Fruit fly (Drosophila melanogaster) whole organism, embryonic: ENCODE measurements around the gene CG16717.
A peak's percentile ranks its signal among the peaks of the same experiment; 100 is the strongest.

Source experiments
- Atf3 ChIP-seq: fragments of 200-800 bp; sonication (Bioruptor generic); optimal IDR thresholded peaks from 3 replicates; lab custom pipeline; 2016; ENCODE audit warnings: missing biosample characterization, missing genetic modification characterization
- CG10209 ChIP-seq: fragments of 200-800 bp; sonication (Bioruptor generic); optimal IDR thresholded peaks from 3 replicates; lab custom pipeline; 2017; ENCODE audit warnings: missing biosample characterization, mild to moderate bottlenecking, missing genetic modification characterization, missing genetic modification reagents
- CG11398 ChIP-seq: fragments of 200-800 bp; sonication (Bioruptor generic); optimal IDR thresholded peaks from 2 replicates; lab custom pipeline; 2016; ENCODE audit warnings: missing biosample characterization, missing genetic modification characterization
- CG11723 ChIP-seq: fragments of 200-800 bp; sonication (Bioruptor generic); optimal IDR thresholded peaks from 2 replicates; lab custom pipeline; 2017; ENCODE audit warnings: missing biosample characterization, mild to moderate bottlenecking, missing genetic modification characterization
- CG14667 ChIP-seq: fragments of 200-800 bp; sonication (Bioruptor generic); IDR thresholded peaks from 2 replicates; pipeline ENCODE4 v1.3.6; 2022; ENCODE audit warnings: missing biosample characterization, missing genetic modification characterization
- CG15269 ChIP-seq: fragments of 200-800 bp; sonication (Bioruptor generic); optimal IDR thresholded peaks from 2 replicates; lab custom pipeline; 2018; ENCODE audit warnings: missing biosample characterization, mild to moderate bottlenecking, missing genetic modification characterization, moderate library complexity
- CG16779 ChIP-seq: fragments of 200-800 bp; sonication (Bioruptor generic); IDR thresholded peaks from 2 replicates; pipeline ENCODE4 v1.3.6; 2022; ENCODE audit warnings: missing biosample characterization, missing genetic modification characterization
- CG18599 ChIP-seq: fragments of 200-800 bp; sonication (Bioruptor generic); optimal IDR thresholded peaks from 3 replicates; lab custom pipeline; 2017; ENCODE audit warnings: missing biosample characterization, missing genetic modification characterization, mild to moderate bottlenecking, moderate library complexity, missing genetic modification reagents
- CG2678 ChIP-seq: fragments of 200-800 bp; sonication (Bioruptor generic); optimal IDR thresholded peaks from 3 replicates; lab custom pipeline; 2019; ENCODE audit warnings: missing biosample characterization, mild to moderate bottlenecking, missing genetic modification characterization, moderate library complexity
- CG31441 ChIP-seq: fragments of 200-800 bp; sonication (Bioruptor generic); IDR thresholded peaks from 2 replicates; pipeline ENCODE4 v1.3.6; 2022; ENCODE audit warnings: missing biosample characterization, missing genetic modification characterization
- CG3281 ChIP-seq: fragments of 200-800 bp; sonication (Bioruptor generic); optimal IDR thresholded peaks from 3 replicates; lab custom pipeline; 2017; ENCODE audit warnings: missing biosample characterization, mild to moderate bottlenecking, missing genetic modification characterization
- CG3995 ChIP-seq: fragments of 200-800 bp; sonication (Bioruptor generic); optimal IDR thresholded peaks from 3 replicates; lab custom pipeline; 2016; ENCODE audit warnings: missing biosample characterization, missing genetic modification characterization
- CG4820 ChIP-seq: fragments of 200-800 bp; sonication (Bioruptor generic); optimal IDR thresholded peaks from 3 replicates; lab custom pipeline; 2016; ENCODE audit warnings: missing biosample characterization, missing genetic modification characterization
- CG6683 ChIP-seq: fragments of 200-800 bp; sonication (Bioruptor generic); optimal IDR thresholded peaks from 2 replicates; lab custom pipeline; 2017; ENCODE audit warnings: missing biosample characterization, mild to moderate bottlenecking, missing genetic modification characterization, missing genetic modification reagents
- CG7271 ChIP-seq: fragments of 200-800 bp; sonication (Bioruptor generic); optimal IDR thresholded peaks from 2 replicates; lab custom pipeline; 2018; ENCODE audit warnings: missing biosample characterization, mild to moderate bottlenecking, missing genetic modification characterization, moderate library complexity
- CG7987 ChIP-seq: fragments of 200-800 bp; sonication (Bioruptor generic); optimal IDR thresholded peaks from 2 replicates; lab custom pipeline; 2018; ENCODE audit warnings: missing biosample characterization, mild to moderate bottlenecking, missing genetic modification characterization, moderate library complexity
- D ChIP-seq, 2 experiments: fragments of 200-800 bp in 1 of 2; fragments of >200 bp in 1 of 2; sonication (Bioruptor generic) in 1 of 2; optimal IDR thresholded peaks; 2 replicates in 1 of 2; 3 replicates in 1 of 2; lab custom pipeline; 2017; ENCODE audit warnings: mild to moderate bottlenecking in 1 of 2, missing biosample characterization in 1 of 2, missing genetic modification characterization in 1 of 2, missing genetic modification reagents in 1 of 2
- Fer2 ChIP-seq: fragments of 200-800 bp; sonication (Bioruptor generic); optimal IDR thresholded peaks from 2 replicates; lab custom pipeline; 2018; ENCODE audit warnings: missing biosample characterization, mild to moderate bottlenecking, missing genetic modification characterization, moderate library complexity
- Fer3 ChIP-seq: fragments of 200-800 bp; sonication (Bioruptor generic); optimal IDR thresholded peaks from 2 replicates; lab custom pipeline; 2018; ENCODE audit warnings: missing biosample characterization, mild to moderate bottlenecking, missing genetic modification characterization, moderate library complexity
- HHEX ChIP-seq: fragments of 200-800 bp; sonication (Bioruptor generic); optimal IDR thresholded peaks from 3 replicates; lab custom pipeline; 2017; ENCODE audit warnings: missing biosample characterization, mild to moderate bottlenecking, missing genetic modification characterization, missing genetic modification reagents
- HLH4C ChIP-seq: fragments of 200-800 bp; sonication (Bioruptor generic); IDR thresholded peaks from 3 replicates; pipeline ENCODE4 v1.3.6; 2022; ENCODE audit warnings: missing biosample characterization, missing genetic modification characterization; ENCODE audit not compliant: partially characterized antibody
- Hand ChIP-seq: fragments of 200-800 bp; sonication (Bioruptor generic); optimal IDR thresholded peaks from 2 replicates; lab custom pipeline; 2017; ENCODE audit warnings: mild to moderate bottlenecking, missing biosample characterization, missing genetic modification reagents, missing genetic modification characterization
- Hmx ChIP-seq: fragments of 200-800 bp; sonication (Bioruptor generic); optimal IDR thresholded peaks from 2 replicates; lab custom pipeline; 2016; ENCODE audit warnings: missing biosample characterization, missing genetic modification characterization
- NC2α ChIP-seq: fragments of 200-800 bp; sonication (Bioruptor generic); optimal IDR thresholded peaks from 2 replicates; lab custom pipeline; 2016; ENCODE audit warnings: missing biosample characterization, missing genetic modification characterization
- Pdp1 ChIP-seq, 2 experiments: fragments of 200-800 bp; sonication (Bioruptor generic); optimal IDR thresholded peaks; 3 replicates each; lab custom pipeline; 2016; ENCODE audit warnings: missing biosample characterization in 2 of 2, missing genetic modification characterization in 2 of 2, mild to moderate bottlenecking in 1 of 2, moderate library complexity in 1 of 2
- Sox100B ChIP-seq: fragments of 200-800 bp; sonication (Bioruptor generic); optimal IDR thresholded peaks from 3 replicates; lab custom pipeline; 2018; ENCODE audit warnings: missing biosample characterization, mild to moderate bottlenecking, missing genetic modification characterization
- Spps ChIP-seq: fragments of 200-800 bp; sonication (Bioruptor generic); optimal IDR thresholded peaks from 2 replicates; lab custom pipeline; 2018; ENCODE audit warnings: missing biosample characterization, mild to moderate bottlenecking, missing genetic modification characterization
- Stat92E ChIP-seq, 3 experiments: fragments of >200 bp in 2 of 3; fragments of 200-800 bp in 1 of 3; sonication (Bioruptor generic) in 1 of 3; optimal IDR thresholded peaks; 2 replicates each; lab custom pipeline; 2017 to 2019; ENCODE audit warnings: missing biosample characterization in 3 of 3, missing genetic modification characterization in 3 of 3, mild to moderate bottlenecking in 1 of 3, moderate library complexity in 1 of 3
- amos ChIP-seq: fragments of 200-800 bp; sonication (Bioruptor generic); IDR thresholded peaks from 2 replicates; pipeline ENCODE4 v1.3.6; 2022; ENCODE audit warnings: missing biosample characterization, missing genetic modification characterization; ENCODE audit not compliant: partially characterized antibody
- bigmax ChIP-seq: fragments of 200-800 bp; sonication (Bioruptor generic); optimal IDR thresholded peaks from 2 replicates; lab custom pipeline; 2018; ENCODE audit warnings: missing biosample characterization, mild to moderate bottlenecking, missing genetic modification characterization
- crol ChIP-seq: fragments of 200-800 bp; sonication (Bioruptor generic); IDR thresholded peaks from 2 replicates; pipeline ENCODE4 v1.3.6; 2022; ENCODE audit warnings: missing biosample characterization, missing genetic modification characterization
- eyg ChIP-seq: fragments of 200-800 bp; sonication (Bioruptor generic); optimal IDR thresholded peaks from 3 replicates; lab custom pipeline; 2016; ENCODE audit warnings: missing biosample characterization, missing genetic modification characterization
- fru ChIP-seq: fragments of >200 bp; optimal IDR thresholded peaks from 2 replicates; lab custom pipeline; 2017
- gsb-n ChIP-seq: fragments of 200-800 bp; sonication (Bioruptor generic); optimal IDR thresholded peaks from 3 replicates; lab custom pipeline; 2018; ENCODE audit warnings: missing biosample characterization, mild to moderate bottlenecking, missing genetic modification characterization
- ham ChIP-seq: fragments of 200-800 bp; sonication (Bioruptor generic); IDR thresholded peaks from 2 replicates; pipeline ENCODE4 v1.3.6; 2022; ENCODE audit warnings: missing biosample characterization, missing genetic modification characterization
- ind ChIP-seq: fragments of 200-800 bp; sonication (Bioruptor generic); optimal IDR thresholded peaks from 3 replicates; lab custom pipeline; 2016; ENCODE audit warnings: missing biosample characterization, missing genetic modification characterization
- inv ChIP-seq: fragments of 200-800 bp; sonication (Bioruptor generic); IDR thresholded peaks from 2 replicates; pipeline ENCODE4 v1.3.6; 2022; ENCODE audit warnings: missing biosample characterization, missing genetic modification characterization; ENCODE audit not compliant: partially characterized antibody
- kni ChIP-seq: fragments of 200-800 bp; sonication (Bioruptor generic); optimal IDR thresholded peaks from 3 replicates; lab custom pipeline; 2017; ENCODE audit warnings: mild to moderate bottlenecking, missing biosample characterization, missing genetic modification reagents, missing genetic modification characterization
- lola ChIP-seq, 3 experiments: fragments of >200 bp in 2 of 3; fragments of 200-800 bp in 1 of 3; sonication (Bioruptor generic) in 1 of 3; optimal IDR thresholded peaks; 2 replicates each; lab custom pipeline; 2017 to 2019; ENCODE audit warnings: missing biosample characterization in 3 of 3, missing genetic modification characterization in 3 of 3, mild to moderate bottlenecking in 1 of 3, moderate library complexity in 1 of 3
- mirr ChIP-seq: fragments of 200-800 bp; sonication (Bioruptor generic); optimal IDR thresholded peaks from 3 replicates; lab custom pipeline; 2018; ENCODE audit warnings: missing biosample characterization, mild to moderate bottlenecking, missing genetic modification characterization
- nau ChIP-seq: fragments of 200-800 bp; sonication (Bioruptor generic); optimal IDR thresholded peaks from 3 replicates; lab custom pipeline; 2017; ENCODE audit warnings: missing biosample characterization, mild to moderate bottlenecking, missing genetic modification characterization, missing genetic modification reagents
- odd ChIP-seq: fragments of 200-800 bp; sonication (Bioruptor generic); optimal IDR thresholded peaks from 2 replicates; lab custom pipeline; 2017; ENCODE audit warnings: missing biosample characterization, mild to moderate bottlenecking, missing genetic modification characterization
- pfk ChIP-seq: fragments of 200-800 bp; sonication (Bioruptor generic); optimal IDR thresholded peaks from 2 replicates; lab custom pipeline; 2018; ENCODE audit warnings: missing biosample characterization, mild to moderate bottlenecking, missing genetic modification characterization, moderate library complexity
- pho ChIP-seq: fragments of 200-800 bp; sonication (Bioruptor generic); optimal IDR thresholded peaks from 2 replicates; lab custom pipeline; 2016; ENCODE audit warnings: missing biosample characterization, missing genetic modification characterization
- repo ChIP-seq: fragments of 200-800 bp; sonication (Bioruptor generic); optimal IDR thresholded peaks from 2 replicates; lab custom pipeline; 2016; ENCODE audit warnings: missing biosample characterization, missing genetic modification characterization
- row ChIP-seq: fragments of 200-800 bp; sonication (Bioruptor generic); IDR thresholded peaks from 3 replicates; pipeline ENCODE4 v1.3.6; 2022; ENCODE audit warnings: missing biosample characterization, missing genetic modification characterization
- scrt ChIP-seq: fragments of 200-800 bp; sonication (Bioruptor generic); optimal IDR thresholded peaks from 2 replicates; lab custom pipeline; 2018; ENCODE audit warnings: missing biosample characterization, mild to moderate bottlenecking, missing genetic modification characterization, moderate library complexity
- stwl ChIP-seq: fragments of 200-800 bp; sonication (Bioruptor generic); optimal IDR thresholded peaks from 3 replicates; lab custom pipeline; 2018; ENCODE audit warnings: missing biosample characterization, mild to moderate bottlenecking, missing genetic modification characterization, moderate library complexity

Gene CG16717

dm6 chr3L:9690798-9691475, 11.9 kb downstream of the CG16717 start (continued):
- TF ChIP-seq CG15269 (tag; lab: Kevin White, UChicago), result peak; percentile 76
- TF ChIP-seq gsb-n (tag; lab: Kevin White, UChicago), result no peak
- peak; percentile 6 for TF ChIP-seq CG3995 (GFP tag; lab: Kevin White, UChicago)
- TF ChIP-seq Pdp1 (GFP tag; optimal IDR thresholded peaks at IDR 0.05; lab: Kevin White, UChicago), result peak in 1 of 2 experiments; percentile 15
- no peak for TF ChIP-seq CG14667 (GFP tag; lab: Robert Waterston, UW)
- peak; percentile 75 for TF ChIP-seq pho
- peak; percentile 38 for TF ChIP-seq Fer2 (tag; lab: Kevin White, UChicago)
- no peak for TF ChIP-seq stwl (tag; lab: Kevin White, UChicago)
- no peak for TF ChIP-seq lola (GFP tag; optimal IDR thresholded peaks at IDR 0.05; lab: Kevin White, UChicago)
- TF ChIP-seq CG10209, result peak; percentile 46
- no peak for TF ChIP-seq inv (GFP tag; lab: Robert Waterston, UW)
- TF ChIP-seq fru (lab: Kevin White, UChicago), result no peak
- no peak for TF ChIP-seq bigmax (GFP tag; lab: Kevin White, UChicago)
- TF ChIP-seq CG6683 (GFP tag; lab: Kevin White, UChicago), result peak; percentile 4
- no peak for TF ChIP-seq Spps (tag; lab: Kevin White, UChicago)
- TF ChIP-seq CG18599, result peak; percentile 73
- TF ChIP-seq D (optimal IDR thresholded peaks at IDR 0.05; lab: Kevin White, UChicago), result no peak
- TF ChIP-seq D (GFP tag; optimal IDR thresholded peaks at IDR 0.05; lab: Kevin White, UChicago), result no peak
- TF ChIP-seq CG3281 (GFP tag; lab: Kevin White, UChicago), result peak; percentile 70
- TF ChIP-seq CG11398 (GFP tag; lab: Kevin White, UChicago), result no peak
- TF ChIP-seq CG2678 (tag; lab: Kevin White, UChicago), result peak; percentile 81
- TF ChIP-seq scrt (GFP tag; lab: Kevin White, UChicago), result peak; percentile 56
- TF ChIP-seq odd (GFP tag; lab: Kevin White, UChicago), result no peak
- TF ChIP-seq nau (GFP tag; lab: Kevin White, UChicago), result peak; percentile 61
- no peak for TF ChIP-seq Atf3 (GFP tag; lab: Kevin White, UChicago)
- no peak for TF ChIP-seq CG7987 (GFP tag; lab: Kevin White, UChicago)
- TF ChIP-seq CG11723 (GFP tag; lab: Kevin White, UChicago), result no peak
- no peak for TF ChIP-seq NC2α (GFP tag; lab: Kevin White, UChicago)
- no peak for TF ChIP-seq kni (GFP tag; lab: Kevin White, UChicago)
- TF ChIP-seq ind (GFP tag; lab: Kevin White, UChicago), result peak; percentile 18
- no peak for TF ChIP-seq mirr (GFP tag; lab: Kevin White, UChicago)
- TF ChIP-seq Fer3 (tag; lab: Kevin White, UChicago), result peak; percentile 57
- no peak for TF ChIP-seq repo (GFP tag; lab: Kevin White, UChicago)
- no peak for TF ChIP-seq CG16779
- no peak for TF ChIP-seq HLH4C (GFP tag; lab: Robert Waterston, UW)
- TF ChIP-seq HHEX (GFP tag; lab: Kevin White, UChicago), result no peak
- TF ChIP-seq amos, result no peak
- no peak for TF ChIP-seq CG4820 (GFP tag; lab: Kevin White, UChicago)
- TF ChIP-seq Sox100B, result no peak
- peak; percentile 62 for TF ChIP-seq row (GFP tag; lab: Robert Waterston, UW)
- TF ChIP-seq crol (GFP tag; lab: Robert Waterston, UW), result peak; percentile 65
- TF ChIP-seq Hmx (GFP tag; lab: Kevin White, UChicago), result peak; percentile 30
- no peak for TF ChIP-seq eyg
- TF ChIP-seq CG7271, result no peak
- TF ChIP-seq Hand, result no peak
- TF ChIP-seq Stat92E (GFP tag; optimal IDR thresholded peaks at IDR 0.05; lab: Kevin White, UChicago), result no peak
- no peak for TF ChIP-seq ham (GFP tag; lab: Robert Waterston, UW)
- TF ChIP-seq CG31441 (GFP tag; lab: Robert Waterston, UW), result 0 out of 2 replicates have a peak, but pooled peaks have one; percentile 9
- no peak for TF ChIP-seq pfk (GFP tag; lab: Kevin White, UChicago)
